Fruit fly (Drosophila melanogaster) whole organism, embryonic: ENCODE results near the gene Glut4EF.

Experiments used
- Asciz ChIP-seq: fragments of 200-800 bp; sonication (Bioruptor generic); optimal IDR thresholded peaks from 2 replicates; lab custom pipeline; 2017; ENCODE audit warnings: missing biosample characterization, mild to moderate bottlenecking, missing genetic modification characterization, missing genetic modification reagents
- Atf-2 ChIP-seq: fragments of 200-800 bp; sonication (Bioruptor generic); optimal IDR thresholded peaks from 2 replicates; lab custom pipeline; 2016; ENCODE audit warnings: missing biosample characterization, missing genetic modification characterization
- B-H2 ChIP-seq: fragments of 200-800 bp; sonication (Bioruptor generic); optimal IDR thresholded peaks from 2 replicates; lab custom pipeline; 2018; ENCODE audit warnings: missing biosample characterization, mild to moderate bottlenecking, missing genetic modification characterization
- CG10321 ChIP-seq: fragments of 200-800 bp; sonication (Bioruptor generic); IDR thresholded peaks from 2 replicates; pipeline ENCODE4 v1.3.6; 2022; ENCODE audit warnings: missing biosample characterization, missing genetic modification characterization
- CG10462 ChIP-seq: fragments of 200-800 bp; sonication (Bioruptor generic); optimal IDR thresholded peaks from 2 replicates; lab custom pipeline; 2016; ENCODE audit warnings: missing biosample characterization, missing genetic modification characterization
- CG11085 ChIP-seq: fragments of 200-800 bp; sonication (Bioruptor generic); IDR thresholded peaks from 2 replicates; pipeline ENCODE4 v1.3.6; 2022; ENCODE audit warnings: missing biosample characterization, missing genetic modification characterization
- CG12104 ChIP-seq: fragments of 200-800 bp; sonication (Bioruptor generic); optimal IDR thresholded peaks from 3 replicates; lab custom pipeline; 2016; ENCODE audit warnings: missing biosample characterization, missing genetic modification characterization
- CG12236 ChIP-seq: fragments of 200-800 bp; sonication (Bioruptor generic); optimal IDR thresholded peaks from 2 replicates; lab custom pipeline; 2016; ENCODE audit warnings: missing biosample characterization, missing genetic modification characterization
- CG15479 ChIP-seq: fragments of 200-800 bp; sonication (Bioruptor generic); optimal IDR thresholded peaks from 3 replicates; lab custom pipeline; 2019; ENCODE audit warnings: missing biosample characterization, mild to moderate bottlenecking, missing genetic modification characterization, moderate library complexity
- CG16779 ChIP-seq: fragments of 200-800 bp; sonication (Bioruptor generic); IDR thresholded peaks from 2 replicates; pipeline ENCODE4 v1.3.6; 2022; ENCODE audit warnings: missing biosample characterization, missing genetic modification characterization
- CG17802 ChIP-seq: fragments of 200-800 bp; sonication (Bioruptor generic); optimal IDR thresholded peaks from 2 replicates; lab custom pipeline; 2018; ENCODE audit warnings: missing biosample characterization, mild to moderate bottlenecking, missing genetic modification characterization, moderate library complexity
- CG1792 ChIP-seq: fragments of 200-800 bp; sonication (Bioruptor generic); optimal IDR thresholded peaks from 2 replicates; lab custom pipeline; 2016; ENCODE audit warnings: missing biosample characterization, missing genetic modification characterization
- CG2199 ChIP-seq: fragments of 200-800 bp; sonication (Bioruptor generic); IDR thresholded peaks from 3 replicates; pipeline ENCODE4 v1.3.6; 2022; ENCODE audit warnings: missing biosample characterization, missing genetic modification characterization
- CG3281 ChIP-seq: fragments of 200-800 bp; sonication (Bioruptor generic); optimal IDR thresholded peaks from 3 replicates; lab custom pipeline; 2017; ENCODE audit warnings: missing biosample characterization, mild to moderate bottlenecking, missing genetic modification characterization
- CG4854 ChIP-seq: fragments of 200-800 bp; sonication (Bioruptor generic); optimal IDR thresholded peaks from 2 replicates; lab custom pipeline; 2016; ENCODE audit warnings: missing biosample characterization, missing genetic modification characterization, inconsistent platforms
- CG5245 ChIP-seq: fragments of 200-800 bp; sonication (Bioruptor generic); optimal IDR thresholded peaks from 3 replicates; lab custom pipeline; 2016; ENCODE audit warnings: missing biosample characterization, missing genetic modification characterization
- CG6765 ChIP-seq: fragments of 200-800 bp; sonication (Bioruptor generic); optimal IDR thresholded peaks from 3 replicates; lab custom pipeline; 2017; ENCODE audit warnings: missing biosample characterization, mild to moderate bottlenecking, missing genetic modification characterization
- CG7987 ChIP-seq: fragments of 200-800 bp; sonication (Bioruptor generic); optimal IDR thresholded peaks from 2 replicates; lab custom pipeline; 2018; ENCODE audit warnings: missing biosample characterization, mild to moderate bottlenecking, missing genetic modification characterization, moderate library complexity
- CG8281 ChIP-seq: fragments of 200-800 bp; sonication (Bioruptor generic); optimal IDR thresholded peaks from 2 replicates; lab custom pipeline; 2018; ENCODE audit warnings: missing biosample characterization, mild to moderate bottlenecking, missing genetic modification characterization, moderate library complexity
- D ChIP-seq, 2 experiments: fragments of 200-800 bp in 1 of 2; fragments of >200 bp in 1 of 2; sonication (Bioruptor generic) in 1 of 2; optimal IDR thresholded peaks; 2 replicates in 1 of 2; 3 replicates in 1 of 2; lab custom pipeline; 2017; ENCODE audit warnings: mild to moderate bottlenecking in 1 of 2, missing biosample characterization in 1 of 2, missing genetic modification characterization in 1 of 2, missing genetic modification reagents in 1 of 2
- MBD-R2 ChIP-seq: fragments of 200-800 bp; sonication (Bioruptor generic); IDR thresholded peaks from 2 replicates; pipeline ENCODE4 v1.3.6; 2022; ENCODE audit warnings: missing biosample characterization, missing genetic modification characterization
- Mes4 ChIP-seq: fragments of 200-800 bp; sonication (Bioruptor generic); optimal IDR thresholded peaks from 2 replicates; lab custom pipeline; 2016; ENCODE audit warnings: missing biosample characterization, missing genetic modification characterization
- Stat92E ChIP-seq, 3 experiments: fragments of >200 bp in 2 of 3; fragments of 200-800 bp in 1 of 3; sonication (Bioruptor generic) in 1 of 3; optimal IDR thresholded peaks; 2 replicates each; lab custom pipeline; 2017 to 2019; ENCODE audit warnings: missing biosample characterization in 3 of 3, missing genetic modification characterization in 3 of 3, mild to moderate bottlenecking in 1 of 3, moderate library complexity in 1 of 3
- Tbp ChIP-seq: fragments of >200 bp; optimal IDR thresholded peaks from 2 replicates; lab custom pipeline; 2018; ENCODE audit warnings: missing biosample characterization, missing genetic modification characterization
- abd-A ChIP-seq: fragments of 200-800 bp; sonication (Bioruptor generic); optimal IDR thresholded peaks from 3 replicates; lab custom pipeline; 2019; ENCODE audit warnings: missing biosample characterization, mild to moderate bottlenecking, missing genetic modification characterization, moderate library complexity
- bigmax ChIP-seq: fragments of 200-800 bp; sonication (Bioruptor generic); optimal IDR thresholded peaks from 2 replicates; lab custom pipeline; 2018; ENCODE audit warnings: missing biosample characterization, mild to moderate bottlenecking, missing genetic modification characterization
- danr ChIP-seq: fragments of 200-800 bp; sonication (Bioruptor generic); IDR thresholded peaks from 2 replicates; pipeline ENCODE4 v1.3.6; 2022; ENCODE audit warnings: missing biosample characterization, missing genetic modification characterization
- dati ChIP-seq: fragments of 200-800 bp; sonication (Bioruptor generic); IDR thresholded peaks from 2 replicates; pipeline ENCODE4 v1.3.6; 2022; ENCODE audit warnings: missing biosample characterization, missing genetic modification characterization
- dm ChIP-seq: fragments of 200-800 bp; sonication (Bioruptor generic); optimal IDR thresholded peaks from 3 replicates; lab custom pipeline; 2016; ENCODE audit warnings: missing biosample characterization, missing genetic modification characterization
- gcm2 ChIP-seq: fragments of 200-800 bp; sonication (Bioruptor generic); optimal IDR thresholded peaks from 2 replicates; lab custom pipeline; 2016; ENCODE audit warnings: missing biosample characterization, missing genetic modification characterization
- hb ChIP-seq: fragments of 200-800 bp; sonication (Bioruptor generic); IDR thresholded peaks from 3 replicates; pipeline ENCODE4 v1.3.6; 2022; ENCODE audit warnings: missing biosample characterization, missing genetic modification characterization; ENCODE audit not compliant: partially characterized antibody
- hkb ChIP-seq, 2 experiments: fragments of 200-800 bp in 1 of 2; fragments of >200 bp in 1 of 2; sonication (Bioruptor generic) in 1 of 2; IDR thresholded peaks in 1 of 2; optimal IDR thresholded peaks in 1 of 2; 2 replicates each; pipeline versions ENCODE4 v1.3.6 to Lab custom; 2017 to 2022; ENCODE audit warnings: missing biosample characterization in 1 of 2, missing genetic modification characterization in 1 of 2
- insv ChIP-seq, 2 experiments: fragments of 200-800 bp; sonication (Bioruptor generic); optimal IDR thresholded peaks; 3 replicates each; lab custom pipeline; 2016 to 2018; ENCODE audit warnings: missing biosample characterization in 2 of 2, missing genetic modification characterization in 2 of 2
- ken ChIP-seq: fragments of 200-800 bp; sonication (Bioruptor generic); IDR thresholded peaks from 3 replicates; pipeline ENCODE4 v1.3.6; 2022; ENCODE audit warnings: missing biosample characterization, missing genetic modification characterization
- lbe ChIP-seq: fragments of 200-800 bp; sonication (Bioruptor generic); optimal IDR thresholded peaks from 2 replicates; lab custom pipeline; 2016; ENCODE audit warnings: missing biosample characterization, mild to moderate bottlenecking, missing genetic modification characterization
- lmd ChIP-seq: fragments of 200-800 bp; sonication (Bioruptor generic); IDR thresholded peaks from 2 replicates; pipeline ENCODE4 v1.3.6; 2022; ENCODE audit warnings: missing biosample characterization, missing genetic modification characterization
- oc ChIP-seq: fragments of 200-800 bp; sonication (Bioruptor generic); optimal IDR thresholded peaks from 2 replicates; lab custom pipeline; 2018; ENCODE audit warnings: missing biosample characterization, mild to moderate bottlenecking, missing genetic modification characterization, moderate library complexity
- pfk ChIP-seq: fragments of 200-800 bp; sonication (Bioruptor generic); optimal IDR thresholded peaks from 2 replicates; lab custom pipeline; 2018; ENCODE audit warnings: missing biosample characterization, mild to moderate bottlenecking, missing genetic modification characterization, moderate library complexity
- pros ChIP-seq: fragments of 200-800 bp; sonication (Bioruptor generic); optimal IDR thresholded peaks from 3 replicates; lab custom pipeline; 2019; ENCODE audit warnings: missing biosample characterization, mild to moderate bottlenecking, missing genetic modification characterization, moderate library complexity
- psq ChIP-seq: fragments of 200-800 bp; sonication (Bioruptor generic); optimal IDR thresholded peaks from 2 replicates; lab custom pipeline; 2017; ENCODE audit warnings: missing biosample characterization, missing genetic modification characterization
- rib ChIP-seq: fragments of 200-800 bp; sonication (Bioruptor generic); IDR thresholded peaks from 2 replicates; pipeline ENCODE4 v1.3.6; 2022; ENCODE audit warnings: missing biosample characterization, missing genetic modification characterization
- run ChIP-seq: fragments of 200-800 bp; sonication (Bioruptor generic); optimal IDR thresholded peaks from 3 replicates; lab custom pipeline; 2018; ENCODE audit warnings: missing biosample characterization, mild to moderate bottlenecking, missing genetic modification characterization
- seq ChIP-seq: fragments of 200-800 bp; sonication (Bioruptor generic); IDR thresholded peaks from 2 replicates; pipeline ENCODE4 v1.3.6; 2022; ENCODE audit warnings: missing biosample characterization, missing genetic modification characterization
- sima ChIP-seq: fragments of 200-800 bp; sonication (Bioruptor generic); optimal IDR thresholded peaks from 2 replicates; lab custom pipeline; 2016; ENCODE audit warnings: missing biosample characterization, missing genetic modification characterization
- sisA ChIP-seq: fragments of 200-800 bp; sonication (Bioruptor generic); IDR thresholded peaks from 2 replicates; pipeline ENCODE4 v1.3.6; 2022; ENCODE audit warnings: missing biosample characterization, missing genetic modification characterization
- sna ChIP-seq: fragments of 200-800 bp; sonication (Bioruptor generic); IDR thresholded peaks from 2 replicates; pipeline ENCODE4 v1.3.6; 2022; ENCODE audit warnings: missing biosample characterization, missing genetic modification characterization; ENCODE audit not compliant: partially characterized antibody
- tgo ChIP-seq: fragments of 200-800 bp; sonication (Bioruptor generic); IDR thresholded peaks from 3 replicates; pipeline ENCODE4 v1.3.6; 2022; ENCODE audit warnings: missing biosample characterization, missing genetic modification characterization
- tll ChIP-seq, 2 experiments: fragments of 200-800 bp in 1 of 2; fragments of >200 bp in 1 of 2; sonication (Bioruptor generic) in 1 of 2; optimal IDR thresholded peaks; 2 replicates each; lab custom pipeline; 2017 to 2019; ENCODE audit warnings: missing biosample characterization in 2 of 2, missing genetic modification characterization in 2 of 2, mild to moderate bottlenecking in 1 of 2, moderate library complexity in 1 of 2
- wor ChIP-seq: fragments of 200-800 bp; sonication (Bioruptor generic); IDR thresholded peaks from 2 replicates; pipeline ENCODE4 v1.3.6; 2022; ENCODE audit warnings: missing biosample characterization, missing genetic modification characterization

The Glut4EF gene

DNA sequence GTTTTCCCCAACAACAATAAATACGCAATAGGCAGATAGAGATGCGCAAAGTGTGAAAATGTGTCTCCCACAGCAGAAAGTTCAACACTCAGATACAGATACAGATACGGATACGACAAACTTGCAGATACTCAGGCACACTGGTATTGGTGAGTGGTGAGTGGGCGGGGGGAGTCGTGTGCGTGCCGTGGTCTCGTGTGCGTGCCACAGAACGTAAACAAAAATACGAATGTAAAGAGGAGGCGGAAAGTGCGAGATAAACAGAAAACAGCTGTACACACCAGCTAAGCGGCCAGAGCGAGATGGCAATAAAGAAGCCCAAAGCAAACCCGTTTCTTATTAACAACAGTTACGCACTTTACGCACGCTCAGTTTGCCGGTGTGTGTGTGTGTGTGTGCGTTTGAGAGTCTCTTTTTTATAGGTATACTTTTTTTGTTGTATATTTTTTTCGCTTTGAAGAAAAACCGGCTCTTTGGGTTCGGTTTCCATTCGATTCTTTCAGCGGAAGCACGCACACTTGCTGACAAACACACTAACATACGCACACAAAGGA, 6.9 kb downstream of the Glut4EF start (continued):
- no peak for TF ChIP-seq bigmax (GFP tag; lab: Kevin White, UChicago)
- no peak for TF ChIP-seq CG4854 (GFP tag; lab: Kevin White, UChicago)
- TF ChIP-seq Mes4 (GFP tag; lab: Kevin White, UChicago), result peak; percentile 18
- peak; percentile 78 for TF ChIP-seq pros (GFP tag; lab: Kevin White, UChicago)
- no peak for TF ChIP-seq CG11085
- no peak for TF ChIP-seq Tbp (GFP tag; lab: Kevin White, UChicago)
- TF ChIP-seq hkb (optimal IDR thresholded peaks at IDR 0.05; lab: Kevin White, UChicago), result no peak
- TF ChIP-seq hkb (GFP tag; IDR thresholded peaks at IDR 0.05; lab: Robert Waterston, UW), result peak; percentile 42; the same call in 1 of the 2 replicates
- no peak for TF ChIP-seq CG17802
- peak; percentile 62 for TF ChIP-seq CG8281 (tag; lab: Kevin White, UChicago)
- TF ChIP-seq sna (GFP tag; lab: Robert Waterston, UW), result 0 out of 2 replicates have a peak, but pooled peaks have one; percentile 31
- TF ChIP-seq Stat92E (GFP tag; optimal IDR thresholded peaks at IDR 0.05; lab: Kevin White, UChicago), result peak in 2 of 3 experiments; percentile 28 to 81
- no peak for TF ChIP-seq hb (GFP tag; lab: Robert Waterston, UW)
- no peak for TF ChIP-seq ken (GFP tag; lab: Robert Waterston, UW)
- peak; percentile 71 for TF ChIP-seq oc (tag; lab: Kevin White, UChicago)
- TF ChIP-seq Atf-2 (GFP tag; lab: Kevin White, UChicago), result no peak
- TF ChIP-seq tgo, result peak; percentile 20; the same call in 2 of the 3 replicates
- TF ChIP-seq dati, result no peak
- no peak for TF ChIP-seq CG2199 (GFP tag; lab: Robert Waterston, UW)
- TF ChIP-seq tll (GFP tag; optimal IDR thresholded peaks at IDR 0.05; lab: Kevin White, UChicago), result peak in 1 of 2 experiments; percentile 60
- TF ChIP-seq CG5245 (GFP tag; lab: Kevin White, UChicago), result no peak
- TF ChIP-seq sisA (GFP tag; lab: Robert Waterston, UW), result no peak
- no peak for TF ChIP-seq CG12236 (GFP tag; lab: Kevin White, UChicago)
- TF ChIP-seq seq, result peak; percentile 58; the same call in 1 of the 2 replicates
- TF ChIP-seq psq, result peak; percentile 95
- TF ChIP-seq CG10321 (GFP tag; lab: Robert Waterston, UW), result peak; percentile 19; the same call in 1 of the 2 replicates
- TF ChIP-seq CG7987 (GFP tag; lab: Kevin White, UChicago), result peak; percentile 77
- TF ChIP-seq lbe (GFP tag; lab: Kevin White, UChicago), result no peak
- no peak for TF ChIP-seq dm (GFP tag; lab: Kevin White, UChicago)
- TF ChIP-seq danr (GFP tag; lab: Robert Waterston, UW), result no peak
- peak; percentile 35 for TF ChIP-seq gcm2 (GFP tag; lab: Kevin White, UChicago)
- TF ChIP-seq CG15479 (GFP tag; lab: Kevin White, UChicago), result peak; percentile 81
- TF ChIP-seq wor (GFP tag; lab: Robert Waterston, UW), result no peak
- TF ChIP-seq MBD-R2 (GFP tag; lab: Robert Waterston, UW), result no peak
- no peak for TF ChIP-seq CG1792
- TF ChIP-seq rib (GFP tag; lab: Robert Waterston, UW), result peak; percentile 91
- TF ChIP-seq CG10462 (GFP tag; lab: Kevin White, UChicago), result no peak
- TF ChIP-seq insv (GFP tag; optimal IDR thresholded peaks at IDR 0.05; lab: Kevin White, UChicago), result peak in 1 of 2 experiments; percentile 77
- TF ChIP-seq pfk (GFP tag; lab: Kevin White, UChicago), result peak; percentile 49
- TF ChIP-seq Asciz, result peak; percentile 65
- TF ChIP-seq abd-A (tag; lab: Kevin White, UChicago), result peak; percentile 63
- no peak for TF ChIP-seq CG12104 (GFP tag; lab: Kevin White, UChicago)
- no peak for TF ChIP-seq CG16779 (GFP tag; lab: Robert Waterston, UW)
- no peak for TF ChIP-seq lmd
- peak; percentile 17 for TF ChIP-seq run
- TF ChIP-seq CG3281 (GFP tag; lab: Kevin White, UChicago), result peak; percentile 67
- TF ChIP-seq B-H2 (GFP tag; lab: Kevin White, UChicago), result peak; percentile 70
- no peak for TF ChIP-seq sima
- peak; percentile 73 for TF ChIP-seq CG6765 (GFP tag; lab: Kevin White, UChicago)
- no peak for TF ChIP-seq D (optimal IDR thresholded peaks at IDR 0.05; lab: Kevin White, UChicago)
- peak; percentile 35 for TF ChIP-seq D (GFP tag; optimal IDR thresholded peaks at IDR 0.05; lab: Kevin White, UChicago)
